Fruit fly (Drosophila melanogaster) whole organism, wandering third instar larva: Measurements from ENCODE around the gene Pvf3.

ENCODE experiments used
- Abd-B ChIP-seq: fragments of >200 bp; optimal IDR thresholded peaks from 2 replicates; lab custom pipeline; 2017; ENCODE audit warnings: missing biosample characterization, missing genetic modification characterization
- CG32264 ChIP-seq: fragments of 200-800 bp; sonication (Bioruptor generic); optimal IDR thresholded peaks from 2 replicates; lab custom pipeline; 2016; ENCODE audit warnings: missing biosample characterization, missing genetic modification characterization
- CG9705 ChIP-seq: fragments of 200-800 bp; sonication (Bioruptor generic); optimal IDR thresholded peaks from 2 replicates; lab custom pipeline; 2018; ENCODE audit warnings: missing biosample characterization, mild to moderate bottlenecking, missing genetic modification characterization
- CrebA ChIP-seq: fragments of 200-800 bp; sonication (Bioruptor generic); optimal IDR thresholded peaks from 2 replicates; lab custom pipeline; 2016; ENCODE audit warnings: missing biosample characterization, mild to moderate bottlenecking, missing genetic modification characterization, borderline replicate concordance
- Dfd ChIP-seq: fragments of >200 bp; optimal IDR thresholded peaks from 2 replicates; lab custom pipeline; 2017; ENCODE audit warnings: missing biosample characterization, missing genetic modification characterization
- Dif ChIP-seq: fragments of 200-275, 200-300 bp; sonication (Bioruptor generic); optimal IDR thresholded peaks from 2 replicates; lab custom pipeline; 2018; ENCODE audit warnings: missing biosample characterization, missing genetic modification characterization; ENCODE audit not compliant: partially characterized antibody
- GATAd ChIP-seq: sonication (Bioruptor generic); optimal IDR thresholded peaks from 2 replicates; lab custom pipeline; 2016; ENCODE audit warnings: missing biosample characterization, missing genetic modification characterization
- HLH106 ChIP-seq: fragments of 200-800 bp; optimal IDR thresholded peaks from 3 replicates; lab custom pipeline; 2019; ENCODE audit warnings: missing biosample characterization, mild to moderate bottlenecking, missing genetic modification characterization, moderate library complexity
- Hnf4 ChIP-seq: fragments of 200-800 bp; sonication (Bioruptor generic); optimal IDR thresholded peaks from 2 replicates; lab custom pipeline; 2016; ENCODE audit warnings: missing biosample characterization, mild to moderate bottlenecking, missing genetic modification characterization
- Hr78 ChIP-seq: fragments of >200 bp; optimal IDR thresholded peaks from 2 replicates; lab custom pipeline; 2017; ENCODE audit warnings: missing biosample characterization, missing genetic modification characterization
- Hr83 ChIP-seq: fragments of 200-300 bp; sonication (Bioruptor generic); optimal IDR thresholded peaks from 2 replicates; lab custom pipeline; 2016; ENCODE audit warnings: missing biosample characterization, mild to moderate bottlenecking, missing genetic modification characterization, moderate library complexity; ENCODE audit not compliant: poor library complexity, severe bottlenecking
- Jra ChIP-seq: sonication (Bioruptor generic); optimal IDR thresholded peaks from 2 replicates; lab custom pipeline; 2016; ENCODE audit warnings: missing biosample characterization, missing genetic modification characterization
- Mio ChIP-seq: sonication (Bioruptor generic); optimal IDR thresholded peaks from 2 replicates; lab custom pipeline; 2016; ENCODE audit warnings: missing biosample characterization, missing genetic modification characterization
- N ChIP-seq: fragments of >200 bp; optimal IDR thresholded peaks from 2 replicates; lab custom pipeline; 2018; ENCODE audit warnings: missing biosample characterization, missing external identifiers, missing genetic modification characterization
- OdsH ChIP-seq: fragments of 200-800 bp; sonication (Bioruptor generic); optimal IDR thresholded peaks from 2 replicates; lab custom pipeline; 2016; ENCODE audit warnings: missing biosample characterization, mild to moderate bottlenecking, missing genetic modification characterization
- Rel ChIP-seq, 2 experiments: fragments of 200-800 bp; sonication (Bioruptor generic) in 1 of 2; optimal IDR thresholded peaks; 2 replicates in 1 of 2; 3 replicates in 1 of 2; lab custom pipeline; 2016 to 2019; ENCODE audit warnings: mild to moderate bottlenecking in 2 of 2, missing biosample characterization in 2 of 2, missing genetic modification characterization in 2 of 2, moderate library complexity in 1 of 2
- Sp1 ChIP-seq: fragments of 200-800 bp; sonication (Bioruptor generic); optimal IDR thresholded peaks from 3 replicates; lab custom pipeline; 2019; ENCODE audit warnings: missing biosample characterization, mild to moderate bottlenecking, missing genetic modification characterization, moderate library complexity
- Vsx2 ChIP-seq: fragments of 200-300, 225-300 bp; sonication (Bioruptor generic); optimal IDR thresholded peaks from 2 replicates; lab custom pipeline; 2018; ENCODE audit warnings: missing biosample characterization, missing genetic modification characterization; ENCODE audit not compliant: partially characterized antibody
- br ChIP-seq: fragments of 200-800 bp; sonication (Bioruptor generic); optimal IDR thresholded peaks from 2 replicates; lab custom pipeline; 2016; ENCODE audit warnings: missing biosample characterization, missing genetic modification characterization
- brk ChIP-seq: fragments of 200-800 bp; sonication (Bioruptor generic); optimal IDR thresholded peaks from 2 replicates; lab custom pipeline; 2016; ENCODE audit warnings: missing biosample characterization, mild to moderate bottlenecking, missing genetic modification characterization
- dl ChIP-seq, 2 experiments: fragments of 175-275, 200-275 bp in 1 of 2; fragments of 200-275 bp in 1 of 2; sonication (Bioruptor generic); optimal IDR thresholded peaks; lab custom pipeline; 2018; ENCODE audit warnings: mild to moderate bottlenecking in 2 of 2, missing biosample characterization in 2 of 2, missing genetic modification characterization in 2 of 2, moderate library complexity in 2 of 2; ENCODE audit not compliant: partially characterized antibody in 2 of 2, insufficient read depth in 1 of 2
- dmrt93B ChIP-seq: fragments of 200-800 bp; sonication (Bioruptor generic); optimal IDR thresholded peaks from 2 replicates; lab custom pipeline; 2018; ENCODE audit warnings: missing biosample characterization, mild to moderate bottlenecking, missing genetic modification characterization
- dsf ChIP-seq: sonication (Bioruptor generic); optimal IDR thresholded peaks from 2 replicates; lab custom pipeline; 2016; ENCODE audit warnings: missing biosample characterization, missing genetic modification characterization, borderline replicate concordance
- ey ChIP-seq: fragments of 200-800 bp; sonication (Bioruptor generic); optimal IDR thresholded peaks from 2 replicates; lab custom pipeline; 2016; ENCODE audit warnings: missing biosample characterization, missing genetic modification characterization
- foxo ChIP-seq, 2 experiments: fragments of 200-800 bp; sonication (Bioruptor generic); optimal IDR thresholded peaks; 2 replicates in 1 of 2; 3 replicates in 1 of 2; lab custom pipeline; 2016 to 2017; ENCODE audit warnings: missing biosample characterization in 2 of 2, missing genetic modification characterization in 2 of 2
- fru ChIP-seq: fragments of 200-800 bp; sonication (Bioruptor generic); optimal IDR thresholded peaks from 3 replicates; lab custom pipeline; 2016; ENCODE audit warnings: missing biosample characterization, mild to moderate bottlenecking, missing genetic modification characterization
- jim ChIP-seq: fragments of 175-275, 200-325 bp; sonication (Bioruptor generic); optimal IDR thresholded peaks from 2 replicates; lab custom pipeline; 2016; ENCODE audit warnings: missing biosample characterization, mild to moderate bottlenecking, missing genetic modification characterization
- lola ChIP-seq: fragments of >200 bp; optimal IDR thresholded peaks from 2 replicates; lab custom pipeline; 2017; ENCODE audit warnings: missing biosample characterization, missing genetic modification characterization
- psq ChIP-seq: fragments of 200-800 bp; sonication (Bioruptor generic); optimal IDR thresholded peaks from 3 replicates; lab custom pipeline; 2017; ENCODE audit warnings: missing biosample characterization, mild to moderate bottlenecking, missing genetic modification characterization, moderate library complexity
- rgr ChIP-seq: fragments of 200-800 bp; sonication (Bioruptor generic); optimal IDR thresholded peaks from 3 replicates; lab custom pipeline; 2016; ENCODE audit warnings: missing biosample characterization, mild to moderate bottlenecking, missing genetic modification characterization
- sage ChIP-seq: fragments of 200-800 bp; sonication (Bioruptor generic); optimal IDR thresholded peaks from 2 replicates; lab custom pipeline; 2016; ENCODE audit warnings: missing biosample characterization, mild to moderate bottlenecking, missing genetic modification characterization
- sv ChIP-seq: fragments of 200-800 bp; sonication (Bioruptor generic); optimal IDR thresholded peaks from 3 replicates; lab custom pipeline; 2016; ENCODE audit warnings: missing biosample characterization, missing genetic modification characterization
- tai ChIP-seq: sonication (Bioruptor generic); optimal IDR thresholded peaks from 2 replicates; lab custom pipeline; 2016; ENCODE audit warnings: missing biosample characterization, missing genetic modification characterization
- usp ChIP-seq: fragments of >200 bp; optimal IDR thresholded peaks from 2 replicates; lab custom pipeline; 2017; ENCODE audit warnings: missing biosample characterization, missing genetic modification characterization
- woc ChIP-seq: sonication (Bioruptor generic); optimal IDR thresholded peaks from 2 replicates; lab custom pipeline; 2016; ENCODE audit warnings: missing biosample characterization, mild to moderate bottlenecking, missing genetic modification characterization

The Pvf3 gene

dm6 chr2L:7152260-7152659 lies 5.2 kb downstream of the Pvf3 start:
- TF ChIP-seq dsf = no peak
- TF ChIP-seq Dif = no peak
- no peak for TF ChIP-seq fru (GFP tag; lab: Kevin White, UChicago)
- no peak for TF ChIP-seq N (GFP tag; lab: Kevin White, UChicago)
- no peak for TF ChIP-seq brk (GFP tag; lab: Kevin White, UChicago)
- TF ChIP-seq br (GFP tag; lab: Kevin White, UChicago) = no peak
- TF ChIP-seq Abd-B (GFP tag; lab: Kevin White, UChicago) = no peak
- TF ChIP-seq Rel (GFP tag; optimal IDR thresholded peaks at IDR 0.05; lab: Kevin White, UChicago) = no peak
- no peak for TF ChIP-seq Rel (tag; optimal IDR thresholded peaks at IDR 0.05; lab: Kevin White, UChicago)
- no peak for TF ChIP-seq CG32264
- TF ChIP-seq ey = no peak
- TF ChIP-seq sage (GFP tag; lab: Kevin White, UChicago) = no peak
- no peak for TF ChIP-seq sv (GFP tag; lab: Kevin White, UChicago)
- TF ChIP-seq OdsH (GFP tag; lab: Kevin White, UChicago) = no peak
- no peak for TF ChIP-seq jim (GFP tag; lab: Kevin White, UChicago)

dm6 chr2L:7150775-7151174 lies 6.7 kb downstream of the Pvf3 start:
- TF ChIP-seq OdsH (GFP tag; lab: Kevin White, UChicago) (peak; percentile 7), sage (GFP tag; lab: Kevin White, UChicago) (no peak), Vsx2 (GFP tag; lab: Kevin White, UChicago) (no peak), dl (GFP tag; optimal IDR thresholded peaks at IDR 0.05; lab: Kevin White, UChicago; ENCODE audit: insufficient read depth in 1 of 2, partially characterized antibody in 2 of 2) (no peak), foxo (GFP tag; optimal IDR thresholded peaks at IDR 0.05; lab: Kevin White, UChicago) (no peak), woc (no peak), Dif (no peak), sv (GFP tag; lab: Kevin White, UChicago) (no peak), tai (no peak), Dfd (GFP tag; lab: Kevin White, UChicago) (no peak), Hnf4 (GFP tag; lab: Kevin White, UChicago) (no peak), CG32264 (no peak), jim (GFP tag; lab: Kevin White, UChicago) (no peak), Hr83 (GFP tag; lab: Kevin White, UChicago) (no peak), Rel (GFP tag; optimal IDR thresholded peaks at IDR 0.05; lab: Kevin White, UChicago) (no peak), Rel (tag; optimal IDR thresholded peaks at IDR 0.05; lab: Kevin White, UChicago) (no peak), lola (no peak), br (GFP tag; lab: Kevin White, UChicago) (no peak), rgr (GFP tag; lab: Kevin White, UChicago) (no peak), psq (GFP tag; lab: Kevin White, UChicago) (peak; percentile 25), Sp1 (peak; percentile 56), Mio (GFP tag; lab: Kevin White, UChicago) (no peak), brk (GFP tag; lab: Kevin White, UChicago) (no peak), HLH106 (tag; lab: Kevin White, UChicago) (peak; percentile 16), dmrt93B (GFP tag; lab: Kevin White, UChicago) (no peak), dsf (no peak), fru (GFP tag; lab: Kevin White, UChicago) (no peak), Abd-B (GFP tag; lab: Kevin White, UChicago) (no peak), CrebA (GFP tag; lab: Kevin White, UChicago) (no peak), Jra (no peak), CG9705 (GFP tag; lab: Kevin White, UChicago) (no peak), Hr78 (GFP tag; lab: Kevin White, UChicago) (no peak), GATAd (GFP tag; lab: Kevin White, UChicago) (no peak), ey (no peak), N (GFP tag; lab: Kevin White, UChicago) (no peak)

- TF ChIP-seq N (GFP tag; lab: Kevin White, UChicago) (no peak), tai (no peak), lola (no peak), Sp1 (no peak), fru (GFP tag; lab: Kevin White, UChicago) (no peak), usp (no peak), sv (GFP tag; lab: Kevin White, UChicago) (no peak)
- TF ChIP-seq, all 38 proteins: peak for 0
These were observed 8.6 kb downstream of the Pvf3 start for dm6 chr2L:7148919-7149318.
